Worm (Caenorhabditis elegans) whole organism, L2 larva: ENCODE results near the gene mdt-26.
"Not testable (repeated sequence)": the region's sequence is repeated elsewhere in the genome, so short reads cannot be mapped to it uniquely, and the experiment has no call there.

ENCODE experiments used
- C34F6.9 ChIP-seq: fragments of 150-350 bp; optimal IDR thresholded peaks from 2 replicates; lab custom pipeline; 2014; ENCODE audit warnings: missing biosample characterization, missing genetic modification characterization
- F13H6.1 ChIP-seq: sonication (generic microtip); optimal IDR thresholded peaks from 2 replicates; lab custom pipeline; 2016; ENCODE audit warnings: missing genetic modification characterization, missing compliant biosample characterization
- Y55F3AM.14 ChIP-seq: fragments of 200-800 bp; sonication (Bioruptor generic); optimal IDR thresholded peaks from 2 replicates; lab custom pipeline; 2018; ENCODE audit warnings: mild to moderate bottlenecking, missing genetic modification characterization, missing compliant biosample characterization
- alr-1 ChIP-seq: fragments of 150-350 bp; optimal IDR thresholded peaks from 2 replicates; lab custom pipeline; 2014; ENCODE audit warnings: missing biosample characterization, missing genetic modification characterization
- ama-1 ChIP-seq: fragments of 150-350 bp; optimal IDR thresholded peaks from 2 replicates; lab custom pipeline; 2018; ENCODE audit warnings: inconsistent platforms
- ceh-16 ChIP-seq: fragments of 150-350 bp; optimal IDR thresholded peaks from 2 replicates; lab custom pipeline; 2014; ENCODE audit warnings: missing biosample characterization, missing genetic modification characterization
- crh-2 ChIP-seq: sonication (generic microtip); optimal IDR thresholded peaks from 2 replicates; lab custom pipeline; 2017; ENCODE audit warnings: missing biosample characterization, missing genetic modification characterization
- dmd-4 ChIP-seq: sonication (generic microtip); optimal IDR thresholded peaks from 2 replicates; lab custom pipeline; 2017; ENCODE audit warnings: missing biosample characterization, missing genetic modification characterization
- elt-3 ChIP-seq: sonication (generic microtip); optimal IDR thresholded peaks from 2 replicates; lab custom pipeline; 2017; ENCODE audit warnings: missing biosample characterization, missing genetic modification characterization
- fos-1 ChIP-seq: fragments of 150-350 bp; optimal IDR thresholded peaks from 2 replicates; lab custom pipeline; 2014; ENCODE audit warnings: missing biosample characterization, missing genetic modification characterization
- gmeb-1 ChIP-seq: fragments of 150-350 bp; optimal IDR thresholded peaks from 2 replicates; lab custom pipeline; 2014; ENCODE audit warnings: missing biosample characterization, missing genetic modification characterization
- lin-11 ChIP-seq: fragments of 150-350 bp; sonication (generic microtip); optimal IDR thresholded peaks from 2 replicates; lab custom pipeline; 2014; ENCODE audit warnings: missing biosample characterization, missing genetic modification characterization, inconsistent platforms, mixed read lengths
- lin-13 ChIP-seq: fragments of 150-350 bp; optimal IDR thresholded peaks from 2 replicates; lab custom pipeline; 2014; ENCODE audit warnings: missing biosample characterization, missing genetic modification reagents, missing genetic modification characterization
- lin-39 ChIP-seq: fragments of 150-350 bp; optimal IDR thresholded peaks from 2 replicates; lab custom pipeline; 2014; ENCODE audit warnings: missing biosample characterization, missing genetic modification reagents, missing genetic modification characterization
- lsy-2 ChIP-seq, 2 experiments: fragments of 150-350 bp in 1 of 2; sonication (generic microtip) in 1 of 2; optimal IDR thresholded peaks; 2 replicates each; lab custom pipeline; 2014 to 2017; ENCODE audit warnings: missing biosample characterization in 2 of 2, missing genetic modification characterization in 2 of 2
- mab-5 ChIP-seq: fragments of 150-350 bp; optimal IDR thresholded peaks from 2 replicates; lab custom pipeline; 2014; ENCODE audit warnings: missing biosample characterization, missing genetic modification characterization
- mbf-1 ChIP-seq: sonication (generic microtip); optimal IDR thresholded peaks from 2 replicates; lab custom pipeline; 2017; ENCODE audit warnings: missing biosample characterization, missing genetic modification characterization
- mdl-1 ChIP-seq, 2 experiments: fragments of 150-350 bp in 1 of 2; sonication (generic microtip) in 1 of 2; optimal IDR thresholded peaks; 2 replicates each; lab custom pipeline; 2017; ENCODE audit warnings: missing biosample characterization in 2 of 2, missing genetic modification characterization in 2 of 2
- nhr-10 ChIP-seq: sonication (generic microtip); optimal IDR thresholded peaks from 2 replicates; lab custom pipeline; 2017; ENCODE audit warnings: missing biosample characterization, missing genetic modification characterization
- nhr-12 ChIP-seq: fragments of 150-350 bp; optimal IDR thresholded peaks from 2 replicates; lab custom pipeline; 2014; ENCODE audit warnings: missing biosample characterization, missing genetic modification characterization
- nhr-129 ChIP-seq: fragments of 150-350 bp; optimal IDR thresholded peaks from 2 replicates; lab custom pipeline; 2014; ENCODE audit warnings: missing biosample characterization, missing genetic modification characterization
- nhr-21 ChIP-seq: fragments of 150-350 bp; optimal IDR thresholded peaks from 2 replicates; lab custom pipeline; 2014; ENCODE audit warnings: missing biosample characterization, missing genetic modification characterization
- nhr-237 ChIP-seq: fragments of 150-350 bp; optimal IDR thresholded peaks from 2 replicates; lab custom pipeline; 2014; ENCODE audit warnings: missing biosample characterization, missing genetic modification characterization
- nhr-6 ChIP-seq: fragments of 150-350 bp; optimal IDR thresholded peaks from 2 replicates; lab custom pipeline; 2014; ENCODE audit warnings: missing biosample characterization, missing genetic modification characterization
- nhr-77 ChIP-seq: fragments of 150-350 bp; optimal IDR thresholded peaks from 2 replicates; lab custom pipeline; 2014; ENCODE audit warnings: missing biosample characterization, missing genetic modification characterization
- sem-4 ChIP-seq: fragments of 150-350 bp; optimal IDR thresholded peaks from 2 replicates; lab custom pipeline; 2014; ENCODE audit warnings: missing biosample characterization, missing genetic modification reagents, missing genetic modification characterization
- sma-3 ChIP-seq: sonication (generic microtip); optimal IDR thresholded peaks from 2 replicates; lab custom pipeline; 2016; ENCODE audit warnings: missing genetic modification reagents, missing genetic modification characterization, missing compliant biosample characterization
- sma-9 ChIP-seq, 2 experiments: fragments of 150-350 bp in 1 of 2; sonication (generic microtip) in 1 of 2; optimal IDR thresholded peaks; 2 replicates each; lab custom pipeline; 2014 to 2016; ENCODE audit warnings: missing genetic modification characterization in 2 of 2, mild to moderate bottlenecking in 1 of 2, missing biosample characterization in 1 of 2, missing compliant biosample characterization in 1 of 2, missing genetic modification reagents in 1 of 2, moderate library complexity in 1 of 2
- unc-55 ChIP-seq: fragments of 150-350 bp; sonication (generic microtip); optimal IDR thresholded peaks from 3 replicates; lab custom pipeline; 2014; ENCODE audit warnings: missing biosample characterization, missing genetic modification reagents, missing genetic modification characterization
- unc-62 ChIP-seq: fragments of 150-350 bp; optimal IDR thresholded peaks from 2 replicates; lab custom pipeline; 2014; ENCODE audit warnings: missing biosample characterization, missing genetic modification reagents, missing genetic modification characterization

mdt-26 gene

ce11 chrII:5619298-5619697, 41.7 kb upstream of the mdt-26 start, which contains the start of gene dhs-6:
Gene dhs-6 (minus strand): TSS chrII:5619319.
- TF ChIP-seq lin-11 (tag; lab: Kevin White, UChicago) = no peak
- peak; percentile 32 for TF ChIP-seq sma-9 (GFP tag; optimal IDR thresholded peaks at IDR 0.05; lab: Kevin White, UChicago)
- no peak for TF ChIP-seq sma-9 (tag; optimal IDR thresholded peaks at IDR 0.05; lab: Kevin White, UChicago)
- TF ChIP-seq sma-3 (GFP tag; lab: Kevin White, UChicago) = no peak
- no peak for TF ChIP-seq unc-55 (GFP tag; lab: Kevin White, UChicago)
- TF ChIP-seq nhr-77 (tag; lab: Kevin White, UChicago) = no peak
- no peak for TF ChIP-seq nhr-237
- TF ChIP-seq F13H6.1 (tag; lab: Kevin White, UChicago) = no peak
- peak; percentile 13 for TF ChIP-seq fos-1 (tag; lab: Kevin White, UChicago)
- TF ChIP-seq mdl-1 (tag; optimal IDR thresholded peaks at IDR 0.05; lab: Kevin White, UChicago) = no peak
- TF ChIP-seq Y55F3AM.14 (GFP tag; lab: Kevin White, UChicago) = no peak
- no peak for TF ChIP-seq dmd-4 (tag; lab: Kevin White, UChicago)
- no peak for TF ChIP-seq nhr-10

- TF ChIP-seq nhr-237; lin-39 (tag; lab: Kevin White, UChicago); lin-13: not testable (repeated sequence)
Measured at ce11 chrII:5622383-5622939, 38.5 kb upstream of the mdt-26 start, which contains the start of the genes eif-3.L and npl-4.2. Gene eif-3.L (minus strand): TSS chrII:5622483. Gene npl-4.2 (plus strand): TSS chrII:5622889.

- TF ChIP-seq nhr-10 = no peak
- no peak for TF ChIP-seq nhr-21
- TF ChIP-seq sem-4 (tag; lab: Kevin White, UChicago) = no peak
- peak; percentile 93 for TF ChIP-seq nhr-129 (tag; lab: Kevin White, UChicago)
Measured at ce11 chrII:5628326-5628818, 32.6 kb upstream of the mdt-26 start, which contains the start of gene F59E12.15. Gene F59E12.15 (minus strand): TSS chrII:5628376.

ce11 chrII:5630851-5631401, 30.1 kb upstream of the mdt-26 start, which contains the start of the genes F59E12.6 and npl-4.1:
Gene F59E12.6 (minus strand): TSS chrII:5630951.
Gene npl-4.1 (plus strand): TSS chrII:5631351.
- TF ChIP-seq nhr-12 (tag; lab: Kevin White, UChicago); nhr-237; mdl-1 (tag; optimal IDR thresholded peaks at IDR 0.05; lab: Kevin White, UChicago): not testable (repeated sequence)

ce11 chrII:5633453-5633852, 27.5 kb upstream of the mdt-26 start:
- TF ChIP-seq gmeb-1 = peak; percentile 13
- TF ChIP-seq C34F6.9 = peak; percentile 60
- no peak for TF ChIP-seq crh-2
- no peak for TF ChIP-seq sma-3 (GFP tag; lab: Kevin White, UChicago)
- TF ChIP-seq, all 48 proteins: peak for 2

ce11 chrII:5636826-5637225, 24.2 kb upstream of the mdt-26 start, which contains the start of gene F59E12.8:
Gene F59E12.8 (minus strand): TSS chrII:5636926.
- TF ChIP-seq sma-3 (GFP tag; lab: Kevin White, UChicago) = no peak
- TF ChIP-seq alr-1 (tag; lab: Kevin White, UChicago) = no peak
- TF ChIP-seq mab-5 = no peak
- TF ChIP-seq lin-11 (tag; lab: Kevin White, UChicago) = no peak
- TF ChIP-seq unc-55 (GFP tag; lab: Kevin White, UChicago) = no peak
- no peak for TF ChIP-seq ceh-16
- TF ChIP-seq elt-3 (tag; lab: Kevin White, UChicago) = no peak
- no peak for TF ChIP-seq lsy-2 (tag; optimal IDR thresholded peaks at IDR 0.05; lab: Kevin White, UChicago)
- no peak for TF ChIP-seq nhr-129 (tag; lab: Kevin White, UChicago)
- TF ChIP-seq mbf-1 (tag; lab: Kevin White, UChicago) = no peak
- no peak for TF ChIP-seq C34F6.9

- TF ChIP-seq ama-1 (lab: Kevin White, UChicago) (no peak), lsy-2 (tag; optimal IDR thresholded peaks at IDR 0.05; lab: Kevin White, UChicago) (no peak), elt-3 (tag; lab: Kevin White, UChicago) (no peak), lin-11 (tag; lab: Kevin White, UChicago) (no peak), F13H6.1 (tag; lab: Kevin White, UChicago) (no peak), mdl-1 (tag; optimal IDR thresholded peaks at IDR 0.05; lab: Kevin White, UChicago) (no peak), unc-62 (no peak), dmd-4 (tag; lab: Kevin White, UChicago) (no peak), nhr-6 (tag; lab: Kevin White, UChicago) (no peak)
- TF ChIP-seq, all 48 proteins: peak for 0
Measured at ce11 chrII:5638059-5638458, 22.9 kb upstream of the mdt-26 start, which contains the start of gene F59E12.3. Gene F59E12.3 (plus strand): TSS chrII:5638359.
